Fruit fly (Drosophila melanogaster): Measurements from ENCODE around the gene Dph4.

Gene Dph4

DNA sequence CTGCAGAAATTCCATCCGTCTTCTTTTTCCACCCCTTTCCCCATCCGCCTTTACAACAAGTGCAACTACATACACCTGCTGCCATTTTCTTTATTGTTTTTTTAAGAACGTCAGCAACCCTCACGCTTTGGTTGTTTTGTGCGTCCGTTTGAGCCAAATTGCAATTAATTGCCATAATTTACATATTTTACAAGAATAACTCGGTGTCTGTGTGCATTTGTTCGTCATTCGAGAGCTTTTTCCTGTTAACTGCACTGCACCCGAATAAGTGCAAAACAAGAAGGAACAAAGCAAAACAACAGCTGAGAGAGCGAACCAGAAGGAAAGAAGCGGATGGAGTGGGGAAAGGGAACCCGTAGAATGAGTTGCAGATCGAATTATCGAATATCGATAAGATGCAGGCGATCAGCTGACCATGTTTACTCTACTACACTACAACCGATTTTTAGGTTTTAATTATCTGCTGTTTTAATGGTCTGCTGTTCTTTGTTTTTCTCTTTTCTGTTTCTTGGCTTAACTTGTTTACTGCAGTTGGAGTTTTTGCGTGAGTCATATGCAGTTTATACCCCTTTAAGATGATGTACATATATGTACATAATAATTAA, 46.8 kb upstream of the Dph4 start:
- no peak for TF ChIP-seq CG7045 (GFP tag; optimal IDR thresholded peaks at IDR 0.05)
- TF ChIP-seq ovo (GFP tag; optimal IDR thresholded peaks at IDR 0.05): no peak
- TF ChIP-seq Hr96 (GFP tag; optimal IDR thresholded peaks at IDR 0.05): no peak
- no peak for TF ChIP-seq CG14711 (tag; optimal IDR thresholded peaks at IDR 0.05)
- TF ChIP-seq toe (GFP tag; optimal IDR thresholded peaks at IDR 0.05): no peak
- peak; percentile 0 for TF ChIP-seq CG11617 (GFP tag; optimal IDR thresholded peaks at IDR 0.05)
- no peak for TF ChIP-seq CG5204 (GFP tag; optimal IDR thresholded peaks at IDR 0.05)
- TF ChIP-seq pad (GFP tag; optimal IDR thresholded peaks at IDR 0.05): peak; percentile 72
- no peak for TF ChIP-seq Clk (GFP tag; optimal IDR thresholded peaks at IDR 0.05)
- peak; percentile 65 for TF ChIP-seq tj (GFP tag; optimal IDR thresholded peaks at IDR 0.05)
- no peak for TF ChIP-seq Mnt (GFP tag; optimal IDR thresholded peaks at IDR 0.05)
- TF ChIP-seq bab1 (GFP tag; optimal IDR thresholded peaks at IDR 0.05): no peak
- no peak for TF ChIP-seq CG12768 (GFP tag; optimal IDR thresholded peaks at IDR 0.05)
- no peak for TF ChIP-seq CG1620 (GFP tag; optimal IDR thresholded peaks at IDR 0.05)
- no peak for TF ChIP-seq cic (GFP tag; optimal IDR thresholded peaks at IDR 0.05)
- peak; percentile 20 to 54 for TF ChIP-seq cnc (optimal IDR thresholded peaks at IDR 0.05)
- TF ChIP-seq Crg-1 (GFP tag; optimal IDR thresholded peaks at IDR 0.05): no peak
- TF ChIP-seq CG33017 (tag; optimal IDR thresholded peaks at IDR 0.05): no peak
- TF ChIP-seq kay (GFP tag; ENCODE audit: borderline replicate concordance): peak; percentile 64
- no peak for TF ChIP-seq CG7101 (tag; optimal IDR thresholded peaks at IDR 0.05)

dm6 chr3R:5669740-5670659, 46.1 kb upstream of the Dph4 start:
- TF ChIP-seq ovo (GFP tag; optimal IDR thresholded peaks at IDR 0.05): peak; percentile 9
- TF ChIP-seq kay (GFP tag; ENCODE audit: borderline replicate concordance): no peak
- TF ChIP-seq Mnt (GFP tag; optimal IDR thresholded peaks at IDR 0.05): no peak
- no peak for TF ChIP-seq cnc (optimal IDR thresholded peaks at IDR 0.05)
- TF ChIP-seq CG12768 (GFP tag; optimal IDR thresholded peaks at IDR 0.05): peak; percentile 9
- no peak for TF ChIP-seq CG1620 (GFP tag; optimal IDR thresholded peaks at IDR 0.05)
- TF ChIP-seq CG14711 (tag; optimal IDR thresholded peaks at IDR 0.05): no peak
- no peak for TF ChIP-seq Hr96 (GFP tag; optimal IDR thresholded peaks at IDR 0.05)
- TF ChIP-seq CG7045 (GFP tag; optimal IDR thresholded peaks at IDR 0.05): no peak
- no peak for TF ChIP-seq tj (GFP tag; optimal IDR thresholded peaks at IDR 0.05)
- TF ChIP-seq toe (GFP tag; optimal IDR thresholded peaks at IDR 0.05): no peak
- TF ChIP-seq cic (GFP tag; optimal IDR thresholded peaks at IDR 0.05): peak; percentile 76
- peak; percentile 87 for TF ChIP-seq pad (GFP tag; optimal IDR thresholded peaks at IDR 0.05)
- no peak for TF ChIP-seq CG7101 (tag; optimal IDR thresholded peaks at IDR 0.05)

DNA sequence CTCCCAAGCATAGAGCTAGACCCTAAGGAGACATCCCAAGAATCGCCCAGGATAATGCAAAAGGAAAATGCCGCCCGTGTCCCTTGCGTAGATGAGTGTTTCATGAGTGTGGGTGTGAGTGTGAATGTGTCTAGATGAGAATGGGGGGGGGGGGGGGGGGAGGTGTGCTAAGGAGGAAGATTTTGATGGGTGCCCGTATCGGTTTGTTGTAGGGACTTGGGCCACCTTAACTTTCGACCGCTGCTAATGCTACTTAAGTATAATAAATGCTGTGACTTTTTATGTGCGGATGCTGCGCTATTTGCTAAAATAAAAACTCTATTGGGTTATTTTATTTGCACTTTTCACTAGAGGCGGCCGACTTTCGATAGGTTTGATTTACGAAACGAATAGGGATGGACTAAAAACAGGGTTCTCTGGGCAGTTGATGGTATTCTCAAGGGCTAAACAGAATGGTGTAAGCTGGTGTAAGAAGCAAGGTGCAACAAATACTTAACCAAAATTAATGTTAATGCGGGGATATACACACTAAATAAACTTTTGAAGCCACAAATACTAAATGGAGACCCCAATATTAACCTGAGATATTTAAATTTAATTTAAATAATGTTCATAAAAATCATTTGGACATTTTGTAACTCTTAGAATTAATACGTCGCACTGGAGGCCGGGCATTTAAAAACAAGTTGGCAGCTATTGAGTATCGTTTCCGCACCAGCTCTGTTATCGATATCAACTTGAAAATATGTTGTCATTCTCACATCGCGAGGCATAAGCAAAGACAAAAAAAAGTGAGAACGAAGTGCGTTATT, 45.2 kb upstream of the Dph4 start, which contains the start of the genes Xe7 and Atg17:
Gene Xe7 (minus strand): TSS at position 407 of the 812 bp plus-strand sequence.
Gene Atg17 (plus strand): TSS at position 786 of the 812 bp plus-strand sequence.
- TF ChIP-seq CG33017 (tag; optimal IDR thresholded peaks at IDR 0.05) (peak; percentile 89), CG7045 (GFP tag; optimal IDR thresholded peaks at IDR 0.05) (peak; percentile 92), Mnt (GFP tag; optimal IDR thresholded peaks at IDR 0.05) (peak; percentile 86), CG11617 (GFP tag; optimal IDR thresholded peaks at IDR 0.05) (peak; percentile 92), cic (GFP tag; optimal IDR thresholded peaks at IDR 0.05) (peak; percentile 29), CG14711 (tag; optimal IDR thresholded peaks at IDR 0.05) (peak; percentile 90), CG7101 (tag; optimal IDR thresholded peaks at IDR 0.05) (peak; percentile 93), kay (GFP tag; ENCODE audit: borderline replicate concordance) (peak; percentile 51), toe (GFP tag; optimal IDR thresholded peaks at IDR 0.05) (peak; percentile 98), CG12768 (GFP tag; optimal IDR thresholded peaks at IDR 0.05) (peak; percentile 95), Crg-1 (GFP tag; optimal IDR thresholded peaks at IDR 0.05) (peak; percentile 94), CG5204 (GFP tag; optimal IDR thresholded peaks at IDR 0.05) (peak; percentile 97), ovo (GFP tag; optimal IDR thresholded peaks at IDR 0.05) (peak; percentile 91), tj (GFP tag; optimal IDR thresholded peaks at IDR 0.05) (peak; percentile 59), bab1 (GFP tag; optimal IDR thresholded peaks at IDR 0.05) (peak; percentile 84), CG1620 (GFP tag; optimal IDR thresholded peaks at IDR 0.05) (peak; percentile 96), Hr96 (GFP tag; optimal IDR thresholded peaks at IDR 0.05) (peak; percentile 94), pad (GFP tag; optimal IDR thresholded peaks at IDR 0.05) (peak; percentile 79), cnc (optimal IDR thresholded peaks at IDR 0.05) (peak in 1 of 2 experiments; percentile 57), Clk (GFP tag; optimal IDR thresholded peaks at IDR 0.05) (peak; percentile 88)

DNA sequence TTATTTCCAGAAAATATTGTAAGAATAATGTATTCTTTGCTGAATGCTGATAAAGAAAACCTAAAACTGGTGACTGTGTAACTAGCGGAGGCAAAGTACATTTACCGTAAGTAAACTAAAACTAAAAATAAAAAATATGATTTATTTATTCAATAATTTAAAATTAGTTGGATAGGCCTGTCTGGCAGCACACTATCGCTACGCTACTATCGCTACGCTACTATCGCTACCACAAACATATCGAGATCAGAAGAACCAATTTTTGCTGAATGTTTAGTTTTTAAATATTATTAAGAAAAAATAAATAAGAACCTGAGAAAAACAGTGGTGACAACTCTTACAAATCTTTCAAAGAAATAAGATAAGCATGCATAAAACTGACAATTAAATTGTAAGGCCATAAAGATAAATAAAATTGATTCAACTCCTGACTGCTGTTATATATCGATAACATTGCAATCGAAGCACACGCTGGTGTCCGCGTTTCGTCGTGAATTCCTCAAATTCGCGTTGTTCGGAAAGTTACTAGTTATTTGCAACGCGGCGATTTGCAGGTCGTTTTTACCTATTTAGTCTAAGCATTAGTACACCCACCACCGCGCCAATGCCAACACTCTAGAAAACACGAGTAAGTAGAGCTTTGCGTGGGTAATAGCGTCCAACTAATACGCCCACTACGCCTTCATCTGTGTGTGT, 36.4 kb upstream of the Dph4 start, which contains the start of gene Wdr33:
Gene Wdr33 (plus strand): TSS at position 438 of the 696 bp plus-strand sequence.
- peak; percentile 52 for TF ChIP-seq CG5204 (GFP tag; optimal IDR thresholded peaks at IDR 0.05)
- peak; percentile 58 for TF ChIP-seq CG11617 (GFP tag; optimal IDR thresholded peaks at IDR 0.05)
- no peak for TF ChIP-seq cic (GFP tag; optimal IDR thresholded peaks at IDR 0.05)
- TF ChIP-seq tj (GFP tag; optimal IDR thresholded peaks at IDR 0.05): peak; percentile 88
- TF ChIP-seq cnc (optimal IDR thresholded peaks at IDR 0.05): no peak
- TF ChIP-seq CG12768 (GFP tag; optimal IDR thresholded peaks at IDR 0.05): peak; percentile 41
- no peak for TF ChIP-seq bab1 (GFP tag; optimal IDR thresholded peaks at IDR 0.05)
- TF ChIP-seq pad (GFP tag; optimal IDR thresholded peaks at IDR 0.05): peak; percentile 24
- no peak for TF ChIP-seq CG1620 (GFP tag; optimal IDR thresholded peaks at IDR 0.05)
- peak; percentile 37 for TF ChIP-seq CG7101 (tag; optimal IDR thresholded peaks at IDR 0.05)
- TF ChIP-seq CG33017 (tag; optimal IDR thresholded peaks at IDR 0.05): peak; percentile 39
- TF ChIP-seq ovo (GFP tag; optimal IDR thresholded peaks at IDR 0.05): peak; percentile 44
- peak; percentile 43 for TF ChIP-seq CG7045 (GFP tag; optimal IDR thresholded peaks at IDR 0.05)
- no peak for TF ChIP-seq Hr96 (GFP tag; optimal IDR thresholded peaks at IDR 0.05)
- TF ChIP-seq Clk (GFP tag; optimal IDR thresholded peaks at IDR 0.05): no peak
- peak; percentile 52 for TF ChIP-seq Mnt (GFP tag; optimal IDR thresholded peaks at IDR 0.05)

Data from whole organism, adult.